Fruit fly (Drosophila melanogaster): ENCODE data around the gene Spn.

The Spn gene

dm6 chr3L:2582753-2583536 lies 28.9 kb upstream of the Spn start (continued):
- TF ChIP-seq H2.0 (GFP tag; IDR thresholded peaks at IDR 0.05) (peak; percentile 64), mirr (GFP tag; optimal IDR thresholded peaks at IDR 0.05) (no peak), ci (GFP tag; IDR thresholded peaks at IDR 0.05) (peak; percentile 95), CG5245 (GFP tag; optimal IDR thresholded peaks at IDR 0.05) (peak; percentile 84), Nf-YA (GFP tag; IDR thresholded peaks at IDR 0.05) (peak; percentile 84), hb (GFP tag; IDR thresholded peaks at IDR 0.05; ENCODE audit: partially characterized antibody) (no peak), ham (GFP tag; IDR thresholded peaks at IDR 0.05) (no peak), CG8765 (GFP tag; IDR thresholded peaks at IDR 0.05) (no peak), CG3407 (GFP tag; optimal IDR thresholded peaks at IDR 0.05) (peak; percentile 74), CG30403 (GFP tag; optimal IDR thresholded peaks at IDR 0.05) (peak; percentile 77), CG11560 (tag; IDR thresholded peaks at IDR 0.05) (no peak), sqz (GFP tag; optimal IDR thresholded peaks at IDR 0.05) (peak; percentile 74), Awh (GFP tag; IDR thresholded peaks at IDR 0.05) (peak; percentile 92), klu (GFP tag; IDR thresholded peaks at IDR 0.05) (no peak; the same call in 1 of the 2 replicates), bab2 (GFP tag; optimal IDR thresholded peaks at IDR 0.05) (peak; percentile 87), CG10431 (GFP tag; optimal IDR thresholded peaks at IDR 0.05) (peak; percentile 59), caup (GFP tag; optimal IDR thresholded peaks at IDR 0.05; ENCODE audit: severe bottlenecking) (peak; percentile 52), Lim3 (GFP tag; IDR thresholded peaks at IDR 0.05) (peak; percentile 62; the same call in 1 of the 2 replicates), CoRest (tag; optimal IDR thresholded peaks at IDR 0.05) (peak; percentile 75), oc (tag; optimal IDR thresholded peaks at IDR 0.05) (peak; percentile 89), D19B (GFP tag; optimal IDR thresholded peaks at IDR 0.05) (no peak), dmrt11E (tag; optimal IDR thresholded peaks at IDR 0.05) (peak; percentile 76), CG10366 (GFP tag; IDR thresholded peaks at IDR 0.05) (peak; percentile 82), sob (GFP tag; IDR thresholded peaks at IDR 0.05) (peak; percentile 76), zfh2 (GFP tag; optimal IDR thresholded peaks at IDR 0.05) (no peak), Aef1 (GFP tag; IDR thresholded peaks at IDR 0.05) (peak; percentile 63; the same call in 2 of the 3 replicates), Myb (GFP tag; optimal IDR thresholded peaks at IDR 0.05) (peak; percentile 25), Fer2 (tag; optimal IDR thresholded peaks at IDR 0.05) (no peak), abd-A (tag; optimal IDR thresholded peaks at IDR 0.05) (no peak), CHES-1-like (GFP tag; optimal IDR thresholded peaks at IDR 0.05) (peak; percentile 37), schlank (tag; optimal IDR thresholded peaks at IDR 0.05) (no peak), CG14014 (GFP tag; IDR thresholded peaks at IDR 0.05) (peak; percentile 71; the same call in 1 of the 2 replicates), BEAF-32 (GFP tag; optimal IDR thresholded peaks at IDR 0.05) (no peak), CG7963 (GFP tag; IDR thresholded peaks at IDR 0.05; ENCODE audit: partially characterized antibody) (no peak), CG11085 (GFP tag; IDR thresholded peaks at IDR 0.05) (no peak), CG31441 (GFP tag; IDR thresholded peaks at IDR 0.05) (peak; percentile 90), pros (GFP tag; optimal IDR thresholded peaks at IDR 0.05) (no peak), unc-4 (GFP tag; IDR thresholded peaks at IDR 0.05; ENCODE audit: partially characterized antibody) (no peak), prd (optimal IDR thresholded peaks at IDR 0.05) (no peak), prd (GFP tag; IDR thresholded peaks at IDR 0.05) (peak; percentile 88), Lpt (GFP tag; optimal IDR thresholded peaks at IDR 0.05) (no peak), sens (GFP tag) (peak; percentile 96), sr (GFP tag; IDR thresholded peaks at IDR 0.05) (peak; percentile 75), Dbx (GFP tag; IDR thresholded peaks at IDR 0.05) (no peak), sna (GFP tag; IDR thresholded peaks at IDR 0.05; ENCODE audit: partially characterized antibody) (no peak), scrt (GFP tag; optimal IDR thresholded peaks at IDR 0.05) (peak; percentile 57), slp2 (GFP tag; optimal IDR thresholded peaks at IDR 0.05) (peak; percentile 75), Nf-YB (GFP tag; optimal IDR thresholded peaks at IDR 0.05) (peak; percentile 37), Sox100B (GFP tag; optimal IDR thresholded peaks at IDR 0.05) (peak; percentile 83), nerfin-2 (GFP tag; IDR thresholded peaks at IDR 0.05; ENCODE audit: partially characterized antibody) (no peak)
